Fruit fly (Drosophila melanogaster) whole organism, embryonic: ENCODE results near the gene Sec10.

ENCODE experiments used
- CG10431 ChIP-seq: fragments of 200-800 bp; sonication (Bioruptor generic); optimal IDR thresholded peaks from 3 replicates; lab custom pipeline; 2018; ENCODE audit warnings: missing biosample characterization, mild to moderate bottlenecking, missing genetic modification characterization
- CG10979 ChIP-seq: fragments of 200-800 bp; sonication (Bioruptor generic); optimal IDR thresholded peaks from 2 replicates; lab custom pipeline; 2018; ENCODE audit warnings: missing biosample characterization, mild to moderate bottlenecking, missing genetic modification characterization, moderate library complexity
- CG12299 ChIP-seq: fragments of 200-800 bp; sonication (Bioruptor generic); optimal IDR thresholded peaks from 2 replicates; lab custom pipeline; 2018; ENCODE audit warnings: missing biosample characterization, mild to moderate bottlenecking, missing genetic modification characterization
- CG12769 ChIP-seq: fragments of 200-800 bp; sonication (Bioruptor generic); optimal IDR thresholded peaks from 2 replicates; lab custom pipeline; 2019; ENCODE audit warnings: missing biosample characterization, mild to moderate bottlenecking, missing genetic modification characterization, moderate library complexity
- CG14441 ChIP-seq: fragments of 200-800 bp; sonication (Bioruptor generic); IDR thresholded peaks from 2 replicates; pipeline ENCODE4 v1.3.6; 2022; ENCODE audit warnings: missing biosample characterization, missing genetic modification characterization
- CG14860 ChIP-seq: fragments of 200-800 bp; sonication (Bioruptor generic); IDR thresholded peaks from 3 replicates; pipeline ENCODE4 v1.3.6; 2022; ENCODE audit warnings: missing biosample characterization, missing genetic modification characterization; ENCODE audit not compliant: partially characterized antibody
- CG15514 ChIP-seq: fragments of 200-800 bp; sonication (Bioruptor generic); optimal IDR thresholded peaks from 3 replicates; lab custom pipeline; 2017; ENCODE audit warnings: missing biosample characterization, missing genetic modification characterization, mild to moderate bottlenecking, moderate library complexity, missing genetic modification reagents
- CG15696 ChIP-seq: fragments of 200-800 bp; sonication (Bioruptor generic); optimal IDR thresholded peaks from 2 replicates; lab custom pipeline; 2019; ENCODE audit warnings: missing biosample characterization, mild to moderate bottlenecking, missing genetic modification characterization, moderate library complexity
- CG16813 ChIP-seq: fragments of 200-800 bp; sonication (Bioruptor generic); IDR thresholded peaks from 3 replicates; pipeline ENCODE4 v1.3.6; 2022; ENCODE audit warnings: missing biosample characterization, missing genetic modification characterization; ENCODE audit not compliant: partially characterized antibody
- CG17612 ChIP-seq: fragments of 200-800 bp; sonication (Bioruptor generic); IDR thresholded peaks from 2 replicates; pipeline ENCODE4 v1.3.6; 2022; ENCODE audit warnings: missing biosample characterization, missing genetic modification characterization
- CG18011 ChIP-seq: fragments of 200-800 bp; sonication (Bioruptor generic); optimal IDR thresholded peaks from 2 replicates; lab custom pipeline; 2017; ENCODE audit warnings: missing biosample characterization, missing genetic modification characterization, mild to moderate bottlenecking, moderate library complexity, missing genotype
- CG18764 ChIP-seq: fragments of 200-800 bp; sonication (Bioruptor generic); optimal IDR thresholded peaks from 3 replicates; lab custom pipeline; 2016; ENCODE audit warnings: missing biosample characterization, missing genetic modification characterization
- CG2120 ChIP-seq: fragments of 200-800 bp; sonication (Bioruptor generic); optimal IDR thresholded peaks from 3 replicates; lab custom pipeline; 2016; ENCODE audit warnings: missing biosample characterization, missing genetic modification characterization
- CG3065 ChIP-seq: fragments of 200-800 bp; sonication (Bioruptor generic); optimal IDR thresholded peaks from 2 replicates; lab custom pipeline; 2016; ENCODE audit warnings: missing biosample characterization, missing genetic modification characterization
- CG31365 ChIP-seq: fragments of 200-800 bp; sonication (Bioruptor generic); optimal IDR thresholded peaks from 2 replicates; lab custom pipeline; 2018; ENCODE audit warnings: missing biosample characterization, mild to moderate bottlenecking, missing genetic modification characterization
- CG32767 ChIP-seq: fragments of 200-800 bp; sonication (Bioruptor generic); IDR thresholded peaks from 2 replicates; pipeline ENCODE4 v1.3.6; 2022; ENCODE audit warnings: missing biosample characterization, missing genetic modification characterization
- CG4360 ChIP-seq: fragments of 200-800 bp; sonication (Bioruptor generic); IDR thresholded peaks from 2 replicates; pipeline ENCODE4 v1.3.6; 2022; ENCODE audit warnings: missing biosample characterization, missing genetic modification characterization
- CG4404 ChIP-seq: fragments of 200-800 bp; sonication (Bioruptor generic); IDR thresholded peaks from 2 replicates; pipeline ENCODE4 v1.3.6; 2022; ENCODE audit warnings: missing biosample characterization, missing genetic modification characterization
- CG5953 ChIP-seq: fragments of 200-800 bp; sonication (Bioruptor generic); IDR thresholded peaks from 2 replicates; pipeline ENCODE4 v1.3.6; 2022; ENCODE audit warnings: missing biosample characterization, missing genetic modification characterization
- CG9932 ChIP-seq: fragments of 200-800 bp; sonication (Bioruptor generic); IDR thresholded peaks from 2 replicates; pipeline ENCODE4 v1.3.6; 2022; ENCODE audit warnings: missing biosample characterization, missing genetic modification characterization
- Dbx ChIP-seq: fragments of 200-800 bp; sonication (Bioruptor generic); IDR thresholded peaks from 3 replicates; pipeline ENCODE4 v1.3.6; 2022; ENCODE audit warnings: missing biosample characterization, missing genetic modification characterization
- Dip2 ChIP-seq: fragments of 200-800 bp; sonication (Bioruptor generic); IDR thresholded peaks from 2 replicates; pipeline ENCODE4 v1.3.6; 2022; ENCODE audit warnings: missing biosample characterization, missing genetic modification characterization
- Ets97D ChIP-seq: fragments of 200-800 bp; sonication (Bioruptor generic); optimal IDR thresholded peaks from 3 replicates; lab custom pipeline; 2016; ENCODE audit warnings: missing biosample characterization, missing genetic modification characterization
- MBD-R2 ChIP-seq: fragments of 200-800 bp; sonication (Bioruptor generic); IDR thresholded peaks from 2 replicates; pipeline ENCODE4 v1.3.6; 2022; ENCODE audit warnings: missing biosample characterization, missing genetic modification characterization
- Med ChIP-seq: fragments of 200-800 bp; sonication (Bioruptor generic); peaks from one replicate; lab custom pipeline; 2016; ENCODE audit warnings: missing biosample characterization, missing genetic modification characterization, mild to moderate bottlenecking, inconsistent platforms, moderate library complexity
- Mes4 ChIP-seq: fragments of 200-800 bp; sonication (Bioruptor generic); optimal IDR thresholded peaks from 2 replicates; lab custom pipeline; 2016; ENCODE audit warnings: missing biosample characterization, missing genetic modification characterization
- Oaz ChIP-seq: fragments of 200-800 bp; sonication (Bioruptor generic); IDR thresholded peaks from 2 replicates; pipeline ENCODE4 v1.3.6; 2022; ENCODE audit warnings: missing biosample characterization, missing genetic modification characterization
- Sin3A ChIP-seq: fragments of >200 bp; optimal IDR thresholded peaks from 2 replicates; lab custom pipeline; 2018
- Spps ChIP-seq: fragments of 200-800 bp; sonication (Bioruptor generic); optimal IDR thresholded peaks from 2 replicates; lab custom pipeline; 2018; ENCODE audit warnings: missing biosample characterization, mild to moderate bottlenecking, missing genetic modification characterization
- abd-A ChIP-seq: fragments of 200-800 bp; sonication (Bioruptor generic); optimal IDR thresholded peaks from 3 replicates; lab custom pipeline; 2019; ENCODE audit warnings: missing biosample characterization, mild to moderate bottlenecking, missing genetic modification characterization, moderate library complexity
- ato ChIP-seq: fragments of 200-800 bp; sonication (Bioruptor generic); IDR thresholded peaks from 2 replicates; pipeline ENCODE4 v1.3.6; 2022; ENCODE audit warnings: missing biosample characterization, missing genetic modification characterization; ENCODE audit not compliant: partially characterized antibody
- cad ChIP-seq: fragments of >200 bp; optimal IDR thresholded peaks from 2 replicates; lab custom pipeline; 2017; ENCODE audit warnings: missing biosample characterization, missing genetic modification characterization
- crp ChIP-seq, 2 experiments: fragments of 200-800 bp; sonication (Bioruptor generic); optimal IDR thresholded peaks; 2 replicates in 1 of 2; 3 replicates in 1 of 2; lab custom pipeline; 2017; ENCODE audit warnings: missing biosample characterization in 2 of 2, missing genetic modification characterization in 2 of 2, mild to moderate bottlenecking in 1 of 2, moderate library complexity in 1 of 2
- cwo ChIP-seq: fragments of 200-800 bp; sonication (Bioruptor generic); optimal IDR thresholded peaks from 3 replicates; lab custom pipeline; 2017; ENCODE audit warnings: missing biosample characterization, missing genetic modification characterization, mild to moderate bottlenecking, moderate library complexity, missing genetic modification reagents
- en ChIP-seq: fragments of 200-800 bp; sonication (Bioruptor generic); optimal IDR thresholded peaks from 2 replicates; lab custom pipeline; 2016; ENCODE audit warnings: missing biosample characterization, missing genetic modification characterization
- nerfin-1 ChIP-seq: fragments of 200-800 bp; sonication (Bioruptor generic); optimal IDR thresholded peaks from 3 replicates; lab custom pipeline; 2019; ENCODE audit warnings: missing biosample characterization, mild to moderate bottlenecking, missing genetic modification characterization, moderate library complexity
- nom ChIP-seq: fragments of 200-800 bp; sonication (Bioruptor generic); optimal IDR thresholded peaks from 2 replicates; lab custom pipeline; 2017; ENCODE audit warnings: missing biosample characterization, missing genetic modification characterization, mild to moderate bottlenecking, moderate library complexity, missing genetic modification reagents
- oc ChIP-seq: fragments of 200-800 bp; sonication (Bioruptor generic); optimal IDR thresholded peaks from 2 replicates; lab custom pipeline; 2018; ENCODE audit warnings: missing biosample characterization, mild to moderate bottlenecking, missing genetic modification characterization, moderate library complexity
- otp ChIP-seq: fragments of 200-800 bp; sonication (Bioruptor generic); IDR thresholded peaks from 3 replicates; pipeline ENCODE4, ENCODE4 v1.3.6; 2022; ENCODE audit warnings: missing biosample characterization, missing genetic modification characterization
- repo ChIP-seq: fragments of 200-800 bp; sonication (Bioruptor generic); optimal IDR thresholded peaks from 2 replicates; lab custom pipeline; 2016; ENCODE audit warnings: missing biosample characterization, missing genetic modification characterization
- sens ChIP-seq: fragments of 200-800 bp; sonication (Bioruptor generic); peaks from one replicate; lab custom pipeline; 2016; ENCODE audit warnings: missing biosample characterization, missing genetic modification characterization
- slou ChIP-seq: fragments of 200-800 bp; sonication (Bioruptor generic); optimal IDR thresholded peaks from 3 replicates; lab custom pipeline; 2016; ENCODE audit warnings: missing biosample characterization, missing genetic modification characterization
- sna ChIP-seq: fragments of 200-800 bp; sonication (Bioruptor generic); IDR thresholded peaks from 2 replicates; pipeline ENCODE4 v1.3.6; 2022; ENCODE audit warnings: missing biosample characterization, missing genetic modification characterization; ENCODE audit not compliant: partially characterized antibody
- tap ChIP-seq: fragments of 200-800 bp; optimal IDR thresholded peaks from 3 replicates; lab custom pipeline; 2019; ENCODE audit warnings: missing biosample characterization, mild to moderate bottlenecking, missing genetic modification characterization, moderate library complexity
- tio ChIP-seq: fragments of 200-800 bp; sonication (Bioruptor generic); optimal IDR thresholded peaks from 2 replicates; lab custom pipeline; 2017; ENCODE audit warnings: missing biosample characterization, missing genetic modification characterization, inconsistent platforms
- tll ChIP-seq, 2 experiments: fragments of 200-800 bp in 1 of 2; fragments of >200 bp in 1 of 2; sonication (Bioruptor generic) in 1 of 2; optimal IDR thresholded peaks; 2 replicates each; lab custom pipeline; 2017 to 2019; ENCODE audit warnings: missing biosample characterization in 2 of 2, missing genetic modification characterization in 2 of 2, mild to moderate bottlenecking in 1 of 2, moderate library complexity in 1 of 2
- unc-4 ChIP-seq: fragments of 200-800 bp; sonication (Bioruptor generic); IDR thresholded peaks from 2 replicates; pipeline ENCODE4 v1.3.6; 2022; ENCODE audit warnings: missing biosample characterization, missing genetic modification characterization; ENCODE audit not compliant: partially characterized antibody
- usp ChIP-seq: fragments of >200 bp; optimal IDR thresholded peaks from 2 replicates; lab custom pipeline; 2017; ENCODE audit warnings: missing biosample characterization, missing genetic modification characterization
- vnd ChIP-seq: fragments of 200-800 bp; sonication (Bioruptor generic); IDR thresholded peaks from 3 replicates; pipeline ENCODE4 v1.3.6; 2022; ENCODE audit warnings: missing biosample characterization, missing genetic modification characterization; ENCODE audit not compliant: partially characterized antibody
- z ChIP-seq: fragments of 200-800 bp; sonication (Bioruptor generic); IDR thresholded peaks from 3 replicates; pipeline ENCODE4 v1.3.6; 2022; ENCODE audit warnings: missing biosample characterization, missing genetic modification characterization

The Sec10 gene

dm6 chr3R:24108902-24109389 is 25.7 kb upstream of the Sec10 start, which contains the start of the genes eIF4EHP and CG18428 (continued):
- TF ChIP-seq tio (GFP tag; lab: Kevin White, UChicago): peak; percentile 99
- peak; percentile 98 for TF ChIP-seq CG2120
- peak; percentile 98 for TF ChIP-seq Med
- peak; percentile 98 for TF ChIP-seq abd-A
- TF ChIP-seq unc-4 (GFP tag; lab: Robert Waterston, UW): no peak
- TF ChIP-seq CG10979 (tag; lab: Kevin White, UChicago): peak; percentile 99
- TF ChIP-seq sens (GFP tag; lab: Kevin White, UChicago): peak; percentile 98
- TF ChIP-seq cad: no peak
- peak; percentile 79 for TF ChIP-seq CG31365
- TF ChIP-seq CG17612 (GFP tag; lab: Robert Waterston, UW): no peak
- peak; percentile 97 for TF ChIP-seq CG18764
- peak; percentile 51 for TF ChIP-seq repo (GFP tag; lab: Kevin White, UChicago)
- TF ChIP-seq cwo (GFP tag; lab: Kevin White, UChicago): peak; percentile 98
- TF ChIP-seq Oaz (GFP tag; lab: Robert Waterston, UW): no peak; the same call in none of the 2 replicates
- no peak for TF ChIP-seq vnd (GFP tag; lab: Robert Waterston, UW)
- TF ChIP-seq usp (GFP tag; lab: Kevin White, UChicago): no peak
- peak; percentile 97 for TF ChIP-seq slou (GFP tag; lab: Kevin White, UChicago)
- TF ChIP-seq CG15514 (GFP tag; lab: Kevin White, UChicago): peak; percentile 95
- TF ChIP-seq nom (GFP tag; lab: Kevin White, UChicago): peak; percentile 99
- peak; percentile 94 for TF ChIP-seq CG12769 (tag; lab: Kevin White, UChicago)
- TF ChIP-seq tll (GFP tag; optimal IDR thresholded peaks at IDR 0.05; lab: Kevin White, UChicago): peak in 1 of 2 experiments; percentile 55
- peak; percentile 62 for TF ChIP-seq Mes4 (GFP tag; lab: Kevin White, UChicago)
- no peak for TF ChIP-seq ato
- peak in 1 of 2 experiments; percentile 74 for TF ChIP-seq crp (GFP tag; optimal IDR thresholded peaks at IDR 0.05; lab: Kevin White, UChicago)
- peak; percentile 99 for TF ChIP-seq CG12299
- peak; percentile 84 for TF ChIP-seq Ets97D (GFP tag; lab: Kevin White, UChicago)
- peak; percentile 100 for TF ChIP-seq CG15696 (tag; lab: Kevin White, UChicago)
- peak; percentile 98 for TF ChIP-seq CG3065 (GFP tag; lab: Kevin White, UChicago)
- no peak for TF ChIP-seq Dbx (GFP tag; lab: Robert Waterston, UW)
- no peak for TF ChIP-seq Sin3A
- no peak; the same call in 1 of the 2 replicates for TF ChIP-seq MBD-R2
- TF ChIP-seq Spps (tag; lab: Kevin White, UChicago): peak; percentile 99
- peak; percentile 89 for TF ChIP-seq CG18011 (GFP tag; lab: Kevin White, UChicago)
- peak; percentile 99 for TF ChIP-seq nerfin-1 (tag; lab: Kevin White, UChicago)
- no peak for TF ChIP-seq CG14441 (GFP tag; lab: Robert Waterston, UW)
- peak; percentile 96; the same call in 1 of the 3 replicates for TF ChIP-seq otp
- no peak; the same call in 1 of the 2 replicates for TF ChIP-seq CG5953 (GFP tag; lab: Robert Waterston, UW)
- TF ChIP-seq CG4360 (GFP tag; lab: Robert Waterston, UW): no peak
- TF ChIP-seq CG4404 (GFP tag; lab: Robert Waterston, UW): no peak
- TF ChIP-seq CG9932 (GFP tag; lab: Robert Waterston, UW): no peak
- TF ChIP-seq CG16813: no peak
- peak; percentile 98 for TF ChIP-seq CG10431 (GFP tag; lab: Kevin White, UChicago)
- TF ChIP-seq z (GFP tag; lab: Robert Waterston, UW): no peak
- TF ChIP-seq Dip2 (GFP tag; lab: Robert Waterston, UW): no peak
- no peak for TF ChIP-seq CG14860 (GFP tag; lab: Robert Waterston, UW)
- peak; percentile 69 for TF ChIP-seq en (GFP tag; lab: Kevin White, UChicago)
- peak; percentile 99 for TF ChIP-seq tap (tag; lab: Kevin White, UChicago)
- TF ChIP-seq oc: peak; percentile 99
- TF ChIP-seq CG32767 (GFP tag; lab: Robert Waterston, UW): no peak
- TF ChIP-seq sna (GFP tag; lab: Robert Waterston, UW): no peak
